Fruit fly (Drosophila melanogaster) whole organism, prepupa: ENCODE results near the gene CG3397.
A peak's percentile ranks its signal among the peaks of the same experiment; 100 is the strongest.

Experiments
- Blimp-1 ChIP-seq: fragments of 200-800 bp; sonication (Bioruptor generic); optimal IDR thresholded peaks from 3 replicates; lab custom pipeline; 2017; ENCODE audit warnings: missing biosample characterization, missing genetic modification characterization, mild to moderate bottlenecking, moderate library complexity, missing genetic modification reagents
- CG10631 ChIP-seq: fragments of 200-800 bp; sonication (Bioruptor generic); optimal IDR thresholded peaks from 2 replicates; lab custom pipeline; 2016; ENCODE audit warnings: missing biosample characterization, missing genetic modification characterization
- CG10669 ChIP-seq: fragments of 200-800 bp; sonication (Bioruptor generic); optimal IDR thresholded peaks from 3 replicates; lab custom pipeline; 2018; ENCODE audit warnings: missing biosample characterization, mild to moderate bottlenecking, missing genetic modification characterization, moderate library complexity
- CG11294 ChIP-seq: fragments of 200-800 bp; sonication (Bioruptor generic); IDR thresholded peaks from 2 replicates; pipeline ENCODE4 v1.3.6; 2022; ENCODE audit warnings: missing biosample characterization, missing genetic modification characterization
- CG15336 ChIP-seq: fragments of 200-800 bp; sonication (Bioruptor generic); IDR thresholded peaks from 2 replicates; pipeline ENCODE4 v1.3.6; 2022; ENCODE audit warnings: missing biosample characterization, missing genetic modification characterization
- CG16779 ChIP-seq: fragments of 200-800 bp; sonication (Bioruptor generic); optimal IDR thresholded peaks from 3 replicates; lab custom pipeline; 2017; ENCODE audit warnings: missing biosample characterization, mild to moderate bottlenecking, missing genetic modification characterization
- CG3032 ChIP-seq: fragments of 200-800 bp; optimal IDR thresholded peaks from 2 replicates; lab custom pipeline; 2019; ENCODE audit warnings: missing biosample characterization, mild to moderate bottlenecking, missing genetic modification characterization, moderate library complexity
- CG32006 ChIP-seq: fragments of 200-800 bp; sonication (Bioruptor generic); optimal IDR thresholded peaks from 3 replicates; lab custom pipeline; 2017; ENCODE audit warnings: missing biosample characterization, mild to moderate bottlenecking, missing genetic modification characterization
- CG34406 ChIP-seq: fragments of 200-800 bp; sonication (Bioruptor generic); optimal IDR thresholded peaks from 3 replicates; lab custom pipeline; 2016; ENCODE audit warnings: missing biosample characterization, missing genetic modification characterization
- CG3919 ChIP-seq: fragments of 200-800 bp; sonication (Bioruptor generic); optimal IDR thresholded peaks from 3 replicates; lab custom pipeline; 2016; ENCODE audit warnings: missing biosample characterization, missing genetic modification characterization
- CG4318 ChIP-seq: fragments of 200-800 bp; sonication (Bioruptor generic); optimal IDR thresholded peaks from 3 replicates; lab custom pipeline; 2017; ENCODE audit warnings: missing biosample characterization, mild to moderate bottlenecking, missing genetic modification characterization
- CG6163 ChIP-seq: fragments of 200-800 bp; sonication (Bioruptor generic); IDR thresholded peaks from 3 replicates; pipeline ENCODE4 v1.3.6; 2022; ENCODE audit warnings: missing biosample characterization, missing genetic modification characterization
- CG6276 ChIP-seq: fragments of 200-800 bp; sonication (Bioruptor generic); optimal IDR thresholded peaks from 2 replicates; lab custom pipeline; 2017; ENCODE audit warnings: missing biosample characterization, mild to moderate bottlenecking, missing genetic modification characterization
- CG6792 ChIP-seq: fragments of 200-800 bp; sonication (Bioruptor generic); optimal IDR thresholded peaks from 3 replicates; lab custom pipeline; 2016; ENCODE audit warnings: missing biosample characterization, missing genetic modification characterization
- CG6808 ChIP-seq: fragments of 200-800 bp; sonication (Bioruptor generic); optimal IDR thresholded peaks from 3 replicates; lab custom pipeline; 2017; ENCODE audit warnings: missing biosample characterization, missing genetic modification characterization, mild to moderate bottlenecking, moderate library complexity, missing genetic modification reagents
- CG7368 ChIP-seq: fragments of 200-800 bp; sonication (Bioruptor generic); optimal IDR thresholded peaks from 3 replicates; lab custom pipeline; 2016; ENCODE audit warnings: missing biosample characterization, missing genetic modification characterization
- CG8119 ChIP-seq: fragments of 200-800 bp; sonication (Bioruptor generic); IDR thresholded peaks from 3 replicates; pipeline ENCODE4 v1.3.6; 2022; ENCODE audit warnings: missing biosample characterization, missing genetic modification characterization
- CG8319 ChIP-seq: fragments of 200-800 bp; sonication (Bioruptor generic); optimal IDR thresholded peaks from 3 replicates; lab custom pipeline; 2016; ENCODE audit warnings: missing biosample characterization, missing genetic modification characterization
- CG8632 ChIP-seq: fragments of 200-800 bp; sonication (Bioruptor generic); optimal IDR thresholded peaks from 3 replicates; lab custom pipeline; 2016; ENCODE audit warnings: missing biosample characterization, missing genetic modification characterization
- CG9139 ChIP-seq: fragments of 200-800 bp; sonication (Bioruptor generic); optimal IDR thresholded peaks from 3 replicates; lab custom pipeline; 2017; ENCODE audit warnings: missing biosample characterization, mild to moderate bottlenecking, missing genetic modification characterization
- Ets21C ChIP-seq: fragments of 200-800 bp; sonication (Bioruptor generic); optimal IDR thresholded peaks from 3 replicates; lab custom pipeline; 2016; ENCODE audit warnings: missing biosample characterization, missing genetic modification characterization
- Ets96B ChIP-seq: fragments of 200-800 bp; optimal IDR thresholded peaks from 2 replicates; lab custom pipeline; 2019; ENCODE audit warnings: missing biosample characterization, mild to moderate bottlenecking, missing genetic modification characterization, moderate library complexity
- Hr38 ChIP-seq: sonication (Bioruptor generic); optimal IDR thresholded peaks from 2 replicates; lab custom pipeline; 2016; ENCODE audit warnings: missing biosample characterization, missing genetic modification characterization
- Hr4 ChIP-seq: fragments of 200-800 bp; sonication (Bioruptor generic); optimal IDR thresholded peaks from 3 replicates; lab custom pipeline; 2016; ENCODE audit warnings: missing biosample characterization, missing genetic modification characterization
- Smox ChIP-seq: fragments of 200-800 bp; sonication (Bioruptor generic); optimal IDR thresholded peaks from 3 replicates; lab custom pipeline; 2016; ENCODE audit warnings: missing biosample characterization, missing genetic modification characterization
- achi ChIP-seq: fragments of 200-800 bp; sonication (Bioruptor generic); optimal IDR thresholded peaks from 3 replicates; lab custom pipeline; 2016; ENCODE audit warnings: missing biosample characterization, missing genetic modification characterization
- acj6 ChIP-seq: fragments of 200-800 bp; sonication (Bioruptor generic); optimal IDR thresholded peaks from 3 replicates; lab custom pipeline; 2016; ENCODE audit warnings: missing biosample characterization, missing genetic modification characterization
- cyc ChIP-seq: fragments of 200-800 bp; sonication (Bioruptor generic); optimal IDR thresholded peaks from 3 replicates; lab custom pipeline; 2016; ENCODE audit warnings: missing biosample characterization, missing genetic modification characterization
- dac ChIP-seq: fragments of 200-800 bp; sonication (Bioruptor generic); optimal IDR thresholded peaks from 2 replicates; lab custom pipeline; 2017; ENCODE audit warnings: missing biosample characterization, mild to moderate bottlenecking, missing genetic modification characterization
- dsx ChIP-seq: fragments of 200-800 bp; optimal IDR thresholded peaks from 3 replicates; lab custom pipeline; 2019; ENCODE audit warnings: missing biosample characterization, mild to moderate bottlenecking, missing genetic modification characterization, moderate library complexity; ENCODE audit not compliant: poor library complexity, severe bottlenecking
- eg ChIP-seq: fragments of 200-800 bp; sonication (Bioruptor generic); IDR thresholded peaks from 3 replicates; pipeline ENCODE4 v1.3.6; 2022; ENCODE audit warnings: missing biosample characterization, missing genetic modification characterization
- esn ChIP-seq: fragments of 200-800 bp; sonication (Bioruptor generic); optimal IDR thresholded peaks from 2 replicates; lab custom pipeline; 2016; ENCODE audit warnings: missing biosample characterization, mild to moderate bottlenecking, missing genetic modification characterization, moderate library complexity
- fd59A ChIP-seq: fragments of 200-800 bp; sonication (Bioruptor generic); optimal IDR thresholded peaks from 2 replicates; lab custom pipeline; 2017; ENCODE audit warnings: missing biosample characterization, mild to moderate bottlenecking, missing genetic modification characterization, missing genetic modification reagents
- fkh ChIP-seq: fragments of 200-800 bp; sonication (Bioruptor generic); optimal IDR thresholded peaks from 3 replicates; lab custom pipeline; 2017; ENCODE audit warnings: missing biosample characterization, mild to moderate bottlenecking, missing genetic modification characterization, moderate library complexity
- lz ChIP-seq: fragments of 200-800 bp; sonication (Bioruptor generic); optimal IDR thresholded peaks from 3 replicates; lab custom pipeline; 2016; ENCODE audit warnings: missing biosample characterization, missing genetic modification characterization
- net ChIP-seq: fragments of 200-800 bp; sonication (Bioruptor generic); optimal IDR thresholded peaks from 3 replicates; lab custom pipeline; 2016; ENCODE audit warnings: missing biosample characterization, missing genetic modification characterization
- pdm3 ChIP-seq: fragments of 200-800 bp; sonication (Bioruptor generic); optimal IDR thresholded peaks from 3 replicates; lab custom pipeline; 2016; ENCODE audit warnings: missing biosample characterization, missing genetic modification characterization
- salr ChIP-seq, 2 experiments: fragments of 200-800 bp; sonication (Bioruptor generic); optimal IDR thresholded peaks; 3 replicates each; lab custom pipeline; 2016 to 2018; ENCODE audit warnings: missing biosample characterization in 2 of 2, missing genetic modification characterization in 2 of 2, mild to moderate bottlenecking in 1 of 2
- ss ChIP-seq, 2 experiments: fragments of 200-800 bp; sonication (Bioruptor generic); optimal IDR thresholded peaks; 2 replicates in 1 of 2; 3 replicates in 1 of 2; lab custom pipeline; 2017 to 2018; ENCODE audit warnings: mild to moderate bottlenecking in 2 of 2, missing biosample characterization in 2 of 2, missing genetic modification characterization in 2 of 2, moderate library complexity in 1 of 2
- svp ChIP-seq: fragments of 200-800 bp; sonication (Bioruptor generic); peaks from one replicate; lab custom pipeline; 2016; ENCODE audit warnings: missing biosample characterization, missing genetic modification characterization
- vri ChIP-seq: fragments of 200-800 bp; sonication (Bioruptor generic); optimal IDR thresholded peaks from 3 replicates; lab custom pipeline; 2016; ENCODE audit warnings: missing biosample characterization, mild to moderate bottlenecking, missing genetic modification characterization

CG3397 gene

dm6 chr3R:11984441-11984840, at the start of gene CG3397:
CG3397 (minus strand) TSS chr3R:11984541.
- no peak for TF ChIP-seq salr (GFP tag; optimal IDR thresholded peaks at IDR 0.05; lab: Kevin White, UChicago)
- TF ChIP-seq, all 60 proteins: peak for 0

DNA sequence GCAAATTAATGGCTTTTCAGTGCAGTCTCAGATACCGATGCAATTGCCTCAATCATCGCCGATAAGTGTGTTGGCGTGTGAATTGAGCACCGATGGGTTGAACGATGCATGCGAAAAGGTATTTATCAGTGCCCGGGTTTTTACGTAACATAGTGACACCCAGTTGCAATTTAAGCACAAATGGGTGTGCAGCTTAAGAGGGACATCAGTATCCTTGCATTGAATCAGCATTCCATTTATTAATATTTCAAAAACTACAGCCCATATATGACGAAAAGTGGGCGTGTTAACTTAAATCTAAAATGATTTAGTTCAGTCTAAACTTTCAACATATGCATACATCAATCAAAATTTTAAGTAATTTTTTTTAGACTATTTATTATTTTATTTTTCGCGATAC, 48.5 kb upstream of the CG3397 start, which contains the start of gene ssp5:
Gene ssp5, plus strand, starts transcription at position 301 of the 400 bp plus-strand sequence.
- TF ChIP-seq fd59A (GFP tag; lab: Kevin White, UChicago), result no peak
- TF ChIP-seq Blimp-1 (GFP tag; lab: Kevin White, UChicago), result no peak
- peak; percentile 46 for TF ChIP-seq svp (GFP tag; lab: Kevin White, UChicago)

DNA sequence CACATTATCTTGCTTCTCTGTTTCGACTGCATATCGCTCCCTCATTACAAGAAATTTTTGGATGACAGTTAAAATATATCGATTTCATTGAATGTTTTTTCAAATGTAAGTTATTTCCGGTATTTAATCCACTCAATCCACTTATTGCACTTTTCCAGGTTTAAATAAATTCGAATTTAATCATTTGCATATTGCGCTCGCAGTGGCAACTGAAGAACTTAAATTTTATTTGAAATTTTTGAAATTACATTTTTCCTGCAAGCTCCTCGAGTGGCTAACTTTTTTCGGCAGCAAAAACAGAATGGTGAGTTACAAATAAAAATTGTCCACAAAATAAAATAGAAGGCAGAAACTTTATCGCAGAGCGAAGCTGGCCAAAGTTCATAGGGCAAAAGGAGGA, 47.3 kb upstream of the CG3397 start, which contains the start of the genes CG31358, CG42504 and CG42505:
Gene CG31358, minus strand, starts transcription at position 101 of the 400 bp plus-strand sequence.
Gene CG42504, minus strand, starts transcription at position 101 of the 400 bp plus-strand sequence.
Gene CG42505, minus strand, starts transcription at position 101 of the 400 bp plus-strand sequence.
- TF ChIP-seq CG10669 (no peak), CG16779 (tag; lab: Kevin White, UChicago) (no peak), esn (GFP tag; lab: Kevin White, UChicago) (no peak), Ets21C (GFP tag; lab: Kevin White, UChicago) (no peak), dac (no peak), CG4318 (GFP tag; lab: Kevin White, UChicago) (no peak), acj6 (GFP tag; lab: Kevin White, UChicago) (no peak), eg (GFP tag; lab: Robert Waterston, UW) (no peak), CG10631 (GFP tag; lab: Kevin White, UChicago) (no peak), pdm3 (GFP tag; lab: Kevin White, UChicago) (no peak), CG8119 (no peak), Hr38 (no peak), achi (GFP tag; lab: Kevin White, UChicago) (no peak), CG6276 (GFP tag; lab: Kevin White, UChicago) (no peak), CG6808 (no peak), CG11294 (GFP tag; lab: Robert Waterston, UW) (no peak), svp (GFP tag; lab: Kevin White, UChicago) (no peak), fd59A (GFP tag; lab: Kevin White, UChicago) (no peak), Ets96B (tag; lab: Kevin White, UChicago) (no peak), net (no peak)

- no peak for TF ChIP-seq Ets96B (tag; lab: Kevin White, UChicago)
- no peak for TF ChIP-seq CG10669
- TF ChIP-seq CG32006, result no peak
- no peak for TF ChIP-seq cyc (GFP tag; lab: Kevin White, UChicago)
- TF ChIP-seq CG6163 (GFP tag; lab: Robert Waterston, UW), result no peak
- no peak for TF ChIP-seq CG16779 (tag; lab: Kevin White, UChicago)
- no peak for TF ChIP-seq acj6 (GFP tag; lab: Kevin White, UChicago)
Measured at dm6 chr3R:12020987-12021386, 36.6 kb upstream of the CG3397 start.

dm6 chr3R:12016828-12017280, 32.5 kb upstream of the CG3397 start, which contains the start of the genes DCAF12 and Spt3:
DCAF12 (minus strand) TSS chr3R:12017031.
Spt3 (plus strand) TSS chr3R:12017156.
- TF ChIP-seq CG6808 (no peak), fkh (peak; percentile 93), CG9139 (no peak), ss (GFP tag; optimal IDR thresholded peaks at IDR 0.05; lab: Kevin White, UChicago) (no peak), CG6792 (GFP tag; lab: Kevin White, UChicago) (no peak), CG3032 (peak; percentile 69), acj6 (GFP tag; lab: Kevin White, UChicago) (no peak), fd59A (GFP tag; lab: Kevin White, UChicago) (no peak), CG10669 (no peak), svp (GFP tag; lab: Kevin White, UChicago) (peak; percentile 55), CG3919 (no peak), Hr38 (no peak), vri (GFP tag; lab: Kevin White, UChicago) (no peak), CG34406 (peak; percentile 62), CG15336 (GFP tag; lab: Robert Waterston, UW) (no peak), CG4318 (GFP tag; lab: Kevin White, UChicago) (no peak), CG16779 (tag; lab: Kevin White, UChicago) (no peak), CG8632 (GFP tag; lab: Kevin White, UChicago) (no peak), CG7368 (GFP tag; lab: Kevin White, UChicago) (no peak), CG32006 (no peak), Blimp-1 (GFP tag; lab: Kevin White, UChicago) (no peak), Smox (GFP tag; lab: Kevin White, UChicago) (no peak), Hr4 (no peak), dac (no peak), dsx (GFP tag; lab: Kevin White, UChicago) (peak; percentile 69), CG8319 (GFP tag; lab: Kevin White, UChicago) (peak; percentile 18), lz (GFP tag; lab: Kevin White, UChicago) (peak; percentile 30)
